Worm (Caenorhabditis elegans): ENCODE measurements around the gene dpy-7.

DNA sequence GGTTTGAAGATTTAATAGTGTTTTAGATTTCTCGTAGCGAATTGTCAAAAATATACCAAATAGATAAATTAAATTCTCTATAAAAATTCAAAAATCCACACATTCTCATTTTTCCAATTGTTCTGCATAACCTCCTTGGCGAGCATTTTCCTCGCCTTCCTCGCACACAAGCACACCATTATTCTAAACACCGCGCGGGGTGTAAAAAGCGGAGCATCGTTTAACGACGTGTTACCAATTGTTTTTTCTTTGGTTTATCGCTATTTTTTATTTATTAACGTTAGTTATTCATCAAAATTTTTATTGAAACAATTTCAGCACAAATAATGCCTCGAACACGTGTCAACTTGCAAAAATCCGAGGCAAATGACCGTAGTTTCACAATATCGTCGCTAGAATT, 27.4 kb upstream of the dpy-7 start, which contains the start of gene vps-52:
- no peak for TF ChIP-seq nhr-25 (tag; optimal IDR thresholded peaks at IDR 0.05)
- no peak for TF ChIP-seq nhr-12 (tag; optimal IDR thresholded peaks at IDR 0.05)
- TF ChIP-seq aly-2 (tag; optimal IDR thresholded peaks at IDR 0.05), result no peak

Measured in whole organism, L2 larva.